Worm (Caenorhabditis elegans) whole organism, dauer: Measurements from ENCODE around the gene dnj-16.

ENCODE experiments used
- unc-62 ChIP-seq: sonication (generic microtip); optimal IDR thresholded peaks from 2 replicates; lab custom pipeline; 2017; ENCODE audit warnings: missing biosample characterization, missing genetic modification reagents, missing genetic modification characterization

The dnj-16 gene

ce11 chrIII:4178564-4178963 is 12.4 kb upstream of the dnj-16 start, which contains the start of gene C16C10.2:
C16C10.2 (minus strand) TSS chrIII:4178664.
- TF ChIP-seq unc-62 (GFP tag; lab: Kevin White, UChicago), result no peak

ce11 chrIII:4181338-4181737 is 9.6 kb upstream of the dnj-16 start, which contains the start of gene C16C10.1:
C16C10.1 (minus strand) TSS chrIII:4181438.
- TF ChIP-seq unc-62 (GFP tag; lab: Kevin White, UChicago), result no peak

- TF ChIP-seq unc-62 (GFP tag; lab: Kevin White, UChicago), result no peak
Observed at ce11 chrIII:4186751-4187309, 4.1 kb upstream of the dnj-16 start, which contains the start of gene lars-1. lars-1 (minus strand) TSS chrIII:4186801.

ce11 chrIII:4187845-4188244 is 3.1 kb upstream of the dnj-16 start, which contains the start of gene R74.2:
R74.2 (plus strand) TSS chrIII:4188160.
- no peak for TF ChIP-seq unc-62 (GFP tag; lab: Kevin White, UChicago)

- no peak for TF ChIP-seq unc-62 (GFP tag; lab: Kevin White, UChicago)
Observed at ce11 chrIII:4189602-4190001, 1.3 kb upstream of the dnj-16 start.

- TF ChIP-seq unc-62 (GFP tag; lab: Kevin White, UChicago), result no peak
Observed at ce11 chrIII:4190241-4190640, 700 bp upstream of the dnj-16 start, which contains the start of gene spp-28. spp-28 (minus strand) TSS chrIII:4190341.

ce11 chrIII:4193659-4194103 is 2.7 kb downstream of the dnj-16 start, which contains the start of gene xbp-1:
xbp-1 (plus strand) TSS chrIII:4193809.
- TF ChIP-seq unc-62 (GFP tag; lab: Kevin White, UChicago), result no peak

- no peak for TF ChIP-seq unc-62 (GFP tag; lab: Kevin White, UChicago)
Observed at ce11 chrIII:4194349-4195110, 3.6 kb downstream of the dnj-16 start.

- no peak for TF ChIP-seq unc-62 (GFP tag; lab: Kevin White, UChicago)
Observed at ce11 chrIII:4195306-4196008, 4.5 kb downstream of the dnj-16 start.

- TF ChIP-seq unc-62 (GFP tag; lab: Kevin White, UChicago), result no peak
Observed at ce11 chrIII:4196301-4196987, 5.5 kb downstream of the dnj-16 start.

- TF ChIP-seq unc-62 (GFP tag; lab: Kevin White, UChicago), result no peak
Observed at ce11 chrIII:4196988-4197384, 6.0 kb downstream of the dnj-16 start, which contains the start of gene asd-1. asd-1 (plus strand) TSS chrIII:4197285.

- TF ChIP-seq unc-62 (GFP tag; lab: Kevin White, UChicago), result no peak
Observed at ce11 chrIII:4204072-4204471, 13.1 kb downstream of the dnj-16 start, which contains the start of the genes pelo-1 and R74.7. pelo-1 (minus strand) TSS chrIII:4204222. R74.7 (plus strand) TSS chrIII:4204429.

- TF ChIP-seq unc-62 (GFP tag; lab: Kevin White, UChicago), result no peak
Observed at ce11 chrIII:4204964-4205363, 14.0 kb downstream of the dnj-16 start.

- no peak for TF ChIP-seq unc-62 (GFP tag; lab: Kevin White, UChicago)
Observed at ce11 chrIII:4205751-4206327, 14.9 kb downstream of the dnj-16 start, which contains the start of gene R74.8. R74.8 (plus strand) TSS chrIII:4206277.

- no peak for TF ChIP-seq unc-62 (GFP tag; lab: Kevin White, UChicago)
Observed at ce11 chrIII:4208210-4208609, 17.3 kb downstream of the dnj-16 start.
